Worm (Caenorhabditis elegans): ENCODE data around the gene deb-1.
A peak's percentile ranks its signal among the peaks of the same experiment; 100 is the strongest.

Gene deb-1

DNA sequence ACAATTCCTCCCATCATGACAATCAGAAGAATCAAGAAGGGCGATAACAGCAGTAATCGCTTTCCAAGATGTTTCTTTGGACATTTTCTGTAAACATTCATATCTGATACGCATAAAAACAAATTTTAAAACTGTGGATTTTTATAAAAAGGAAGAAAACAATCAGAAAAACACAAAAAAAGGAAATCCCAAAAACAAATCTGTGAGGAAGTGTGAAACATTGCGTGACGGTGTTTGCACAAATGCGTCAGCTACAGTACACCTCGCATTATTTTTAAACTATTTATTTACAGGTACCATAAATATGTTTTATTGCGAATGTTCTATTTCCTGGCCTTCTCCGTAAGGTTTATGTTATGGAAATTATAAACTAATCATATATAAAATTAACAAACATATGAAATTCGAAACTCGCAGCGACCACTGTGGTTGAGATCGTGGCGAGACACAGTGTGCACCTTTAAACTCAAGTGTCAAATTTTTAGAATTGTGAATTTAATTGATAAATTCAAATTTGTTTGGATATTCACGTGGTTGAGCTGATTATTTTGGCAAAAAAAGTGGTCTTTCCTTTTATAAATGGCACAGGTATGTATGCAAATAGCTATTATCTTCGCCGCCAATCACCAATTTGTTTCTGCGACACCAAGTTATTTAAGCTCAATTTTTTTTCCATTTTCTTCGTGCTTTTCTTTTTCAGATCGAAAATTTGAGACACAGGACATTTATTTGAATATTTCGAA is 27.4 kb upstream of the deb-1 start, which contains the start of the genes C34D4.10 and str-48:
Gene C34D4.10, minus strand, starts transcription at position 101 of the 743 bp plus-strand sequence.
Gene str-48, plus strand, starts transcription at position 693 of the 743 bp plus-strand sequence.
- TF ChIP-seq hlh-1 (tag; optimal IDR thresholded peaks at IDR 0.05), result no peak
- no peak for TF ChIP-seq ces-1 (GFP tag; optimal IDR thresholded peaks at IDR 0.05)
- no peak for TF ChIP-seq zip-8 (tag; optimal IDR thresholded peaks at IDR 0.05)
- no peak for TF ChIP-seq nhr-237 (tag; optimal IDR thresholded peaks at IDR 0.05)

DNA sequence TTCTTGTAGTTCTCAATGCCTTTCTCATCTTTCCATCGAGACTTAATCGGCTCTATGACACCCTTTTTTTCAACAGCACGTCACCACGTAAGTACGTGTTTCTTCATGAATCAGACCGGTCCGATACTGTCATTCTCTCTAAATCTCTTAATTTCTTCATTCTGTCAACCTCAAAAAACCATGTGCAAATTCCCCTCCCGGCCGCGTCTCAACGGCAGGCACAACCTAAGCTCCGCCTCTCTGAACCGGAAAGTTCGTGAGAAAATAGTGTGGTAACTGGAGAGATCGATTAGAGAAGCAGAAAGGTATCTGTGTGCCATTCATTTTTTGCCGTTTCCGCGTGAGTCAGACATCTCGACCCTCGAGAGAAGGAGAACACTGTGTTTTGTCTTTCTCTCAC is 20.5 kb upstream of the deb-1 start, which contains the start of gene nas-8:
Gene nas-8, plus strand, starts transcription at position 301 of the 400 bp plus-strand sequence.
- TF ChIP-seq nhr-12 (tag; optimal IDR thresholded peaks at IDR 0.05), result no peak
- no peak for TF ChIP-seq elt-3 (tag; optimal IDR thresholded peaks at IDR 0.05)
- TF ChIP-seq ceh-43 (GFP tag; optimal IDR thresholded peaks at IDR 0.05), result no peak
- no peak for TF ChIP-seq ces-1 (GFP tag; optimal IDR thresholded peaks at IDR 0.05)
- no peak for TF ChIP-seq nhr-28 (tag; optimal IDR thresholded peaks at IDR 0.05)
- TF ChIP-seq M03D4.4 (tag; optimal IDR thresholded peaks at IDR 0.05), result no peak

DNA sequence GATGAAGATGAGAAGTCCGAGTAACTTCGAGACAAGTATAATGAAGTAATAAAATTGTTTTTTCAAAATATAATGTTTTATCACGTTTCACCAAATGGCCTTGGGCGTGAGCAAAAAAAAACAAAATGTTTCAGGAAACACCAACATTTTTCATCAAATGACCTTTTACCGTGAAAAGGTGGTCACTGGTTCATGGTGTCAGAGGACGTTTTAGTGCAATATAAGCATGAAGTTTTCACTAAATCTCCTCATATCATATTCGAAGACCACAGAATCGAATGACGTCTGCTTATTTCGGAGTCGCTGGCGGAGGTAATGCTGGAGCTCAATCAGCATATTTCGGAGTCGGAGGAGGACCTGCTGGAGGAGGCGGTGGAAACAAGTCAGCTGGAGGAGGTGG is 17.3 kb upstream of the deb-1 start, which contains the start of the genes ZC477.7 and ssq-3:
Gene ZC477.7, minus strand, starts transcription at position 101 of the 400 bp plus-strand sequence.
Gene ssq-3, plus strand, starts transcription at position 251 of the 400 bp plus-strand sequence.
- no peak for TF ChIP-seq cnd-1 (tag; optimal IDR thresholded peaks at IDR 0.05)
- TF ChIP-seq flh-1 (GFP tag; optimal IDR thresholded peaks at IDR 0.05), result no peak
- TF ChIP-seq sem-2 (GFP tag; optimal IDR thresholded peaks at IDR 0.05), result no peak
- TF ChIP-seq sptf-1 (tag; optimal IDR thresholded peaks at IDR 0.05), result no peak
- TF ChIP-seq zip-8 (tag; optimal IDR thresholded peaks at IDR 0.05), result no peak
- no peak for TF ChIP-seq mep-1 (tag; optimal IDR thresholded peaks at IDR 0.05)
- no peak for TF ChIP-seq hlh-1 (tag; optimal IDR thresholded peaks at IDR 0.05)
- TF ChIP-seq mab-5 (tag; optimal IDR thresholded peaks at IDR 0.05), result no peak
- TF ChIP-seq unc-120 (tag; optimal IDR thresholded peaks at IDR 0.05; ENCODE audit: poor library complexity, severe bottlenecking), result no peak
- TF ChIP-seq elt-3 (tag; optimal IDR thresholded peaks at IDR 0.05), result no peak
- TF ChIP-seq tbx-8 (GFP tag; optimal IDR thresholded peaks at IDR 0.05), result no peak
- TF ChIP-seq lsy-2 (tag; optimal IDR thresholded peaks at IDR 0.05), result no peak
- TF ChIP-seq pha-4 (tag; optimal IDR thresholded peaks at IDR 0.05), result no peak

- TF ChIP-seq ceh-43 (GFP tag; optimal IDR thresholded peaks at IDR 0.05) (no peak), sem-2 (GFP tag; optimal IDR thresholded peaks at IDR 0.05) (no peak), M03D4.4 (tag; optimal IDR thresholded peaks at IDR 0.05) (no peak), pha-4 (tag; optimal IDR thresholded peaks at IDR 0.05) (no peak), snpc-4 (tag; optimal IDR thresholded peaks at IDR 0.05) (no peak), ceh-83 (GFP tag; optimal IDR thresholded peaks at IDR 0.05) (no peak), sptf-1 (tag; optimal IDR thresholded peaks at IDR 0.05) (no peak), lin-32 (GFP tag; optimal IDR thresholded peaks at IDR 0.05) (no peak), nhr-76 (tag; optimal IDR thresholded peaks at IDR 0.05) (no peak), nhr-2 (tag; optimal IDR thresholded peaks at IDR 0.05) (no peak), elt-1 (tag; optimal IDR thresholded peaks at IDR 0.05; ENCODE audit: borderline replicate concordance, insufficient read depth) (no peak)
Observed at ce11 chrIV:7107893-7108292, 13.8 kb upstream of the deb-1 start, which contains the start of gene ZC477.2. Gene ZC477.2 (plus strand): TSS chrIV:7108193.

DNA sequence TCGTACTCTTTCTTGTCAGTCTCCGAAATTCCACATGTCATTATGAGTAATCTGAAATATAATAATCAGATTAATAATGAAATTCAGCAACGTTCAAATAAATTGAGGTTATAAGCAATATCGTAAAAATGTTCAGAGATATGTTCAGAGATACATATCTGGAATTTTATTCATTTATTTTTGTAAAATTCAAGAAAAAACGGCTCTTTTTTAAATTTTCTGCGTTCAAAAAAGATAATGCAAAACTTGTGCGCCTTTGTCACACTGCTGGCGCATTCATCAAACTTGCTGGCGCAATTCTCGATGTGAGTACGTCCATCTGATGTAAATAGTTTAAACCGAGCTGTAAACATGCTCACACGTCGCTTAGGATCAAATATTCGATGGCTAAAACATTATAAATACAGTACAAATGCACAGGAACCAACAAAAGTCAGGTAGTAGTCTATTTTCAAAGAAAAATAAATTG is 9.2 kb upstream of the deb-1 start, which contains the start of the genes rde-8 and ZC477.3:
Gene rde-8, minus strand, starts transcription at position 51 of the 469 bp plus-strand sequence.
Gene ZC477.3, plus strand, starts transcription at position 282 of the 469 bp plus-strand sequence.
- TF ChIP-seq pha-4 (tag; optimal IDR thresholded peaks at IDR 0.05) (peak; percentile 66), zip-8 (tag; optimal IDR thresholded peaks at IDR 0.05) (no peak), ces-1 (GFP tag; optimal IDR thresholded peaks at IDR 0.05) (peak; percentile 46), nhr-2 (tag; optimal IDR thresholded peaks at IDR 0.05) (no peak), lsy-2 (tag; optimal IDR thresholded peaks at IDR 0.05) (peak; percentile 37), mab-5 (tag; optimal IDR thresholded peaks at IDR 0.05) (no peak), lin-13 (tag; optimal IDR thresholded peaks at IDR 0.05) (peak; percentile 66), mep-1 (tag; optimal IDR thresholded peaks at IDR 0.05) (peak; percentile 31), elt-3 (tag; optimal IDR thresholded peaks at IDR 0.05) (no peak)

- TF ChIP-seq mep-1 (tag; optimal IDR thresholded peaks at IDR 0.05), result peak; percentile 15
- no peak for TF ChIP-seq elt-3 (tag; optimal IDR thresholded peaks at IDR 0.05)
- TF ChIP-seq unc-120 (tag; optimal IDR thresholded peaks at IDR 0.05; ENCODE audit: poor library complexity, severe bottlenecking), result peak; percentile 32
- peak; percentile 97 for TF ChIP-seq hlh-1 (tag; optimal IDR thresholded peaks at IDR 0.05)
- TF ChIP-seq sptf-1 (tag; optimal IDR thresholded peaks at IDR 0.05), result no peak
- TF ChIP-seq pha-4 (tag; optimal IDR thresholded peaks at IDR 0.05), result peak; percentile 65
- peak; percentile 37 for TF ChIP-seq unc-62 (GFP tag; optimal IDR thresholded peaks at IDR 0.05)
Observed at ce11 chrIV:7099377-7099776, 5.3 kb upstream of the deb-1 start.

Data from whole organism, mixed stage, embryonic.